Fruit fly (Drosophila melanogaster) whole organism, wandering third instar larva: ENCODE data around the gene RPA1.

Experiments
- Abd-B ChIP-seq: fragments of >200 bp; optimal IDR thresholded peaks from 2 replicates; lab custom pipeline; 2017; ENCODE audit warnings: missing biosample characterization, missing genetic modification characterization
- CG32264 ChIP-seq: fragments of 200-800 bp; sonication (Bioruptor generic); optimal IDR thresholded peaks from 2 replicates; lab custom pipeline; 2016; ENCODE audit warnings: missing biosample characterization, missing genetic modification characterization
- CG9705 ChIP-seq: fragments of 200-800 bp; sonication (Bioruptor generic); optimal IDR thresholded peaks from 2 replicates; lab custom pipeline; 2018; ENCODE audit warnings: missing biosample characterization, mild to moderate bottlenecking, missing genetic modification characterization
- CrebA ChIP-seq: fragments of 200-800 bp; sonication (Bioruptor generic); optimal IDR thresholded peaks from 2 replicates; lab custom pipeline; 2016; ENCODE audit warnings: missing biosample characterization, mild to moderate bottlenecking, missing genetic modification characterization, borderline replicate concordance
- Dfd ChIP-seq: fragments of >200 bp; optimal IDR thresholded peaks from 2 replicates; lab custom pipeline; 2017; ENCODE audit warnings: missing biosample characterization, missing genetic modification characterization
- Dif ChIP-seq: fragments of 200-275, 200-300 bp; sonication (Bioruptor generic); optimal IDR thresholded peaks from 2 replicates; lab custom pipeline; 2018; ENCODE audit warnings: missing biosample characterization, missing genetic modification characterization; ENCODE audit not compliant: partially characterized antibody
- GATAd ChIP-seq: sonication (Bioruptor generic); optimal IDR thresholded peaks from 2 replicates; lab custom pipeline; 2016; ENCODE audit warnings: missing biosample characterization, missing genetic modification characterization
- HLH106 ChIP-seq: fragments of 200-800 bp; optimal IDR thresholded peaks from 3 replicates; lab custom pipeline; 2019; ENCODE audit warnings: missing biosample characterization, mild to moderate bottlenecking, missing genetic modification characterization, moderate library complexity
- Hnf4 ChIP-seq: fragments of 200-800 bp; sonication (Bioruptor generic); optimal IDR thresholded peaks from 2 replicates; lab custom pipeline; 2016; ENCODE audit warnings: missing biosample characterization, mild to moderate bottlenecking, missing genetic modification characterization
- Hr78 ChIP-seq: fragments of >200 bp; optimal IDR thresholded peaks from 2 replicates; lab custom pipeline; 2017; ENCODE audit warnings: missing biosample characterization, missing genetic modification characterization
- Hr83 ChIP-seq: fragments of 200-300 bp; sonication (Bioruptor generic); optimal IDR thresholded peaks from 2 replicates; lab custom pipeline; 2016; ENCODE audit warnings: missing biosample characterization, mild to moderate bottlenecking, missing genetic modification characterization, moderate library complexity; ENCODE audit not compliant: poor library complexity, severe bottlenecking
- Jra ChIP-seq: sonication (Bioruptor generic); optimal IDR thresholded peaks from 2 replicates; lab custom pipeline; 2016; ENCODE audit warnings: missing biosample characterization, missing genetic modification characterization
- Myc ChIP-seq: fragments of >200 bp; optimal IDR thresholded peaks from 2 replicates; lab custom pipeline; 2017
- OdsH ChIP-seq: fragments of 200-800 bp; sonication (Bioruptor generic); optimal IDR thresholded peaks from 2 replicates; lab custom pipeline; 2016; ENCODE audit warnings: missing biosample characterization, mild to moderate bottlenecking, missing genetic modification characterization
- Rel ChIP-seq, 2 experiments: fragments of 200-800 bp; sonication (Bioruptor generic) in 1 of 2; optimal IDR thresholded peaks; 2 replicates in 1 of 2; 3 replicates in 1 of 2; lab custom pipeline; 2016 to 2019; ENCODE audit warnings: mild to moderate bottlenecking in 2 of 2, missing biosample characterization in 2 of 2, missing genetic modification characterization in 2 of 2, moderate library complexity in 1 of 2
- Sp1 ChIP-seq: fragments of 200-800 bp; sonication (Bioruptor generic); optimal IDR thresholded peaks from 3 replicates; lab custom pipeline; 2019; ENCODE audit warnings: missing biosample characterization, mild to moderate bottlenecking, missing genetic modification characterization, moderate library complexity
- Vsx2 ChIP-seq: fragments of 200-300, 225-300 bp; sonication (Bioruptor generic); optimal IDR thresholded peaks from 2 replicates; lab custom pipeline; 2018; ENCODE audit warnings: missing biosample characterization, missing genetic modification characterization; ENCODE audit not compliant: partially characterized antibody
- br ChIP-seq: fragments of 200-800 bp; sonication (Bioruptor generic); optimal IDR thresholded peaks from 2 replicates; lab custom pipeline; 2016; ENCODE audit warnings: missing biosample characterization, missing genetic modification characterization
- dl ChIP-seq, 2 experiments: fragments of 175-275, 200-275 bp in 1 of 2; fragments of 200-275 bp in 1 of 2; sonication (Bioruptor generic); optimal IDR thresholded peaks; lab custom pipeline; 2018; ENCODE audit warnings: mild to moderate bottlenecking in 2 of 2, missing biosample characterization in 2 of 2, missing genetic modification characterization in 2 of 2, moderate library complexity in 2 of 2; ENCODE audit not compliant: partially characterized antibody in 2 of 2, insufficient read depth in 1 of 2
- dmrt93B ChIP-seq: fragments of 200-800 bp; sonication (Bioruptor generic); optimal IDR thresholded peaks from 2 replicates; lab custom pipeline; 2018; ENCODE audit warnings: missing biosample characterization, mild to moderate bottlenecking, missing genetic modification characterization
- dsf ChIP-seq: sonication (Bioruptor generic); optimal IDR thresholded peaks from 2 replicates; lab custom pipeline; 2016; ENCODE audit warnings: missing biosample characterization, missing genetic modification characterization, borderline replicate concordance
- ey ChIP-seq: fragments of 200-800 bp; sonication (Bioruptor generic); optimal IDR thresholded peaks from 2 replicates; lab custom pipeline; 2016; ENCODE audit warnings: missing biosample characterization, missing genetic modification characterization
- foxo ChIP-seq, 2 experiments: fragments of 200-800 bp; sonication (Bioruptor generic); optimal IDR thresholded peaks; 2 replicates in 1 of 2; 3 replicates in 1 of 2; lab custom pipeline; 2016 to 2017; ENCODE audit warnings: missing biosample characterization in 2 of 2, missing genetic modification characterization in 2 of 2
- fru ChIP-seq: fragments of 200-800 bp; sonication (Bioruptor generic); optimal IDR thresholded peaks from 3 replicates; lab custom pipeline; 2016; ENCODE audit warnings: missing biosample characterization, mild to moderate bottlenecking, missing genetic modification characterization
- h ChIP-seq: fragments of 200-800 bp; sonication (Bioruptor generic); optimal IDR thresholded peaks from 3 replicates; lab custom pipeline; 2016; ENCODE audit warnings: missing biosample characterization, mild to moderate bottlenecking, missing genetic modification characterization
- jim ChIP-seq: fragments of 175-275, 200-325 bp; sonication (Bioruptor generic); optimal IDR thresholded peaks from 2 replicates; lab custom pipeline; 2016; ENCODE audit warnings: missing biosample characterization, mild to moderate bottlenecking, missing genetic modification characterization
- pan ChIP-seq: fragments of >200 bp; optimal IDR thresholded peaks from 2 replicates; lab custom pipeline; 2017
- rgr ChIP-seq: fragments of 200-800 bp; sonication (Bioruptor generic); optimal IDR thresholded peaks from 3 replicates; lab custom pipeline; 2016; ENCODE audit warnings: missing biosample characterization, mild to moderate bottlenecking, missing genetic modification characterization
- sage ChIP-seq: fragments of 200-800 bp; sonication (Bioruptor generic); optimal IDR thresholded peaks from 2 replicates; lab custom pipeline; 2016; ENCODE audit warnings: missing biosample characterization, mild to moderate bottlenecking, missing genetic modification characterization
- sv ChIP-seq: fragments of 200-800 bp; sonication (Bioruptor generic); optimal IDR thresholded peaks from 3 replicates; lab custom pipeline; 2016; ENCODE audit warnings: missing biosample characterization, missing genetic modification characterization
- tai ChIP-seq: sonication (Bioruptor generic); optimal IDR thresholded peaks from 2 replicates; lab custom pipeline; 2016; ENCODE audit warnings: missing biosample characterization, missing genetic modification characterization
- woc ChIP-seq: sonication (Bioruptor generic); optimal IDR thresholded peaks from 2 replicates; lab custom pipeline; 2016; ENCODE audit warnings: missing biosample characterization, mild to moderate bottlenecking, missing genetic modification characterization

RPA1 gene

dm6 chr3R:8305110-8305509 lies 40.9 kb upstream of the RPA1 start, which contains the start of gene Sgt1:
TSS of gene Sgt1 (minus strand) at chr3R:8305274.
- TF ChIP-seq ey (GFP tag; lab: Kevin White, UChicago) (peak; percentile 39), Rel (GFP tag; optimal IDR thresholded peaks at IDR 0.05; lab: Kevin White, UChicago) (no peak), Rel (tag; optimal IDR thresholded peaks at IDR 0.05; lab: Kevin White, UChicago) (peak; percentile 91), HLH106 (peak; percentile 33), Hr78 (no peak), OdsH (peak; percentile 36), foxo (GFP tag; optimal IDR thresholded peaks at IDR 0.05; lab: Kevin White, UChicago) (peak in 1 of 2 experiments; percentile 45), dsf (GFP tag; lab: Kevin White, UChicago) (no peak)

dm6 chr3R:8303848-8304247 lies 39.6 kb upstream of the RPA1 start, which contains the start of gene nac:
TSS of gene nac (minus strand) at chr3R:8304023.
- no peak for TF ChIP-seq br
- TF ChIP-seq Rel (GFP tag; optimal IDR thresholded peaks at IDR 0.05; lab: Kevin White, UChicago) = no peak
- TF ChIP-seq Rel (tag; optimal IDR thresholded peaks at IDR 0.05; lab: Kevin White, UChicago) = no peak
- no peak for TF ChIP-seq Sp1
- no peak for TF ChIP-seq dl (GFP tag; optimal IDR thresholded peaks at IDR 0.05; lab: Kevin White, UChicago; ENCODE audit: insufficient read depth in 1 of 2, partially characterized antibody in 2 of 2)
- TF ChIP-seq pan (lab: Kevin White, UChicago) = no peak
- TF ChIP-seq h (GFP tag; lab: Kevin White, UChicago) = no peak
- peak; percentile 21 for TF ChIP-seq HLH106
- TF ChIP-seq rgr = no peak
- TF ChIP-seq sv (GFP tag; lab: Kevin White, UChicago) = no peak
- no peak for TF ChIP-seq GATAd (GFP tag; lab: Kevin White, UChicago)
- no peak for TF ChIP-seq sage (GFP tag; lab: Kevin White, UChicago)
- no peak for TF ChIP-seq Hr78
- TF ChIP-seq CG9705 (GFP tag; lab: Kevin White, UChicago) = peak; percentile 20
- TF ChIP-seq ey (GFP tag; lab: Kevin White, UChicago) = no peak
- no peak for TF ChIP-seq Vsx2 (GFP tag; lab: Kevin White, UChicago)
- TF ChIP-seq woc (GFP tag; lab: Kevin White, UChicago) = no peak
- no peak for TF ChIP-seq Hr83
- TF ChIP-seq dmrt93B (GFP tag; lab: Kevin White, UChicago) = no peak
- no peak for TF ChIP-seq foxo (GFP tag; optimal IDR thresholded peaks at IDR 0.05; lab: Kevin White, UChicago)
- no peak for TF ChIP-seq Abd-B (GFP tag; lab: Kevin White, UChicago)
- no peak for TF ChIP-seq Dfd
- TF ChIP-seq Myc (lab: Kevin White, UChicago) = no peak
- no peak for TF ChIP-seq Hnf4 (GFP tag; lab: Kevin White, UChicago)
- peak; percentile 44 for TF ChIP-seq Dif
- TF ChIP-seq CG32264 (GFP tag; lab: Kevin White, UChicago) = no peak

dm6 chr3R:8300928-8301752 lies 36.9 kb upstream of the RPA1 start, which contains the start of the genes CG9626 and mRpL1:
TSS of gene CG9626 (minus strand) at chr3R:8300978.
TSS of gene mRpL1 (plus strand) at chr3R:8301440.
- TF ChIP-seq Myc (lab: Kevin White, UChicago) (peak; percentile 18), Rel (GFP tag; optimal IDR thresholded peaks at IDR 0.05; lab: Kevin White, UChicago) (no peak), Rel (tag; optimal IDR thresholded peaks at IDR 0.05; lab: Kevin White, UChicago) (no peak), fru (peak; percentile 98), Hr78 (no peak), ey (GFP tag; lab: Kevin White, UChicago) (no peak), CrebA (GFP tag; lab: Kevin White, UChicago) (no peak), CG9705 (GFP tag; lab: Kevin White, UChicago) (no peak), dsf (GFP tag; lab: Kevin White, UChicago) (no peak), foxo (GFP tag; optimal IDR thresholded peaks at IDR 0.05; lab: Kevin White, UChicago) (no peak), pan (lab: Kevin White, UChicago) (no peak), Abd-B (GFP tag; lab: Kevin White, UChicago) (no peak), Dfd (no peak), tai (GFP tag; lab: Kevin White, UChicago) (no peak), dmrt93B (GFP tag; lab: Kevin White, UChicago) (no peak), Dif (no peak)
- TF ChIP-seq, all 38 proteins: peak for 2

dm6 chr3R:8292034-8292433 lies 27.8 kb upstream of the RPA1 start, which contains the start of gene CG31463:
TSS of gene CG31463 (plus strand) at chr3R:8292335.
- TF ChIP-seq dsf (GFP tag; lab: Kevin White, UChicago) (no peak), Jra (GFP tag; lab: Kevin White, UChicago) (no peak), Sp1 (no peak), ey (GFP tag; lab: Kevin White, UChicago) (no peak), sv (GFP tag; lab: Kevin White, UChicago) (no peak), Dfd (no peak), tai (GFP tag; lab: Kevin White, UChicago) (no peak), OdsH (no peak), Dif (no peak), Myc (lab: Kevin White, UChicago) (no peak), Rel (GFP tag; optimal IDR thresholded peaks at IDR 0.05; lab: Kevin White, UChicago) (no peak), Rel (tag; optimal IDR thresholded peaks at IDR 0.05; lab: Kevin White, UChicago) (no peak), dmrt93B (GFP tag; lab: Kevin White, UChicago) (no peak), jim (no peak)
